Worm (Caenorhabditis elegans): ENCODE measurements around the gene grl-8.

Gene grl-8

DNA sequence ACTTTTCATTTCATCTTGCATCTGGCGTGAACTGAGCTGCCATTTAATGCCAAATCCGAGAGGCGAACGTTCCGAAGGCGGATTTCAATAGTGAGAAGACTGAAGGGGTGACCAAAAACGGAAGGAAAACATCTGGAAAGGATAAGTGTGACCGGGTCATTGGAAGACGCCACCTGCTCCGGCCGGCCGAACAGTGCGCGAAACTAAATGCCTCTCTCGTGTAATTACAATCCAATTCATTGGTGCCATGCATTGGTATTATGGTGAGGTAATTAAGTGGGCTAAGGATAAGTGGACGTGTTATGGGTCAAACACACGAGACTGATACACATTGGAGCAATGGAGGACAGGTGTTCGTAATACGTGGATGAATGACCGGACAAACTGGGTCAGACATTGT, 48.4 kb downstream of the grl-8 start:
- TF ChIP-seq sem-2 (GFP tag; optimal IDR thresholded peaks at IDR 0.05) (no peak), tbx-8 (GFP tag; optimal IDR thresholded peaks at IDR 0.05) (no peak), snpc-4 (tag; optimal IDR thresholded peaks at IDR 0.05) (no peak), mep-1 (tag; optimal IDR thresholded peaks at IDR 0.05) (no peak), ham-2 (GFP tag; optimal IDR thresholded peaks at IDR 0.05) (no peak), mls-2 (tag; optimal IDR thresholded peaks at IDR 0.05) (peak; percentile 80), sptf-1 (tag; optimal IDR thresholded peaks at IDR 0.05) (peak; percentile 36), drap-1 (GFP tag; optimal IDR thresholded peaks at IDR 0.05) (no peak), lin-32 (GFP tag; optimal IDR thresholded peaks at IDR 0.05) (peak; percentile 98), lsy-2 (tag; optimal IDR thresholded peaks at IDR 0.05) (no peak), nhr-2 (tag; optimal IDR thresholded peaks at IDR 0.05) (peak; percentile 100), mab-5 (tag; optimal IDR thresholded peaks at IDR 0.05) (no peak), ces-1 (GFP tag; optimal IDR thresholded peaks at IDR 0.05) (peak; percentile 72), unc-39 (tag; optimal IDR thresholded peaks at IDR 0.05) (no peak), pha-4 (tag; optimal IDR thresholded peaks at IDR 0.05) (no peak), elt-3 (tag; optimal IDR thresholded peaks at IDR 0.05) (no peak), nhr-237 (tag; optimal IDR thresholded peaks at IDR 0.05) (no peak), blmp-1 (tag; optimal IDR thresholded peaks at IDR 0.05) (no peak), unc-62 (GFP tag; optimal IDR thresholded peaks at IDR 0.05) (no peak), nhr-12 (tag; optimal IDR thresholded peaks at IDR 0.05) (no peak), unc-120 (tag; optimal IDR thresholded peaks at IDR 0.05; ENCODE audit: poor library complexity, severe bottlenecking) (no peak), M03D4.4 (tag; optimal IDR thresholded peaks at IDR 0.05) (no peak), ceh-39 (tag; optimal IDR thresholded peaks at IDR 0.05) (no peak), lin-13 (tag; optimal IDR thresholded peaks at IDR 0.05) (no peak), flh-1 (GFP tag; optimal IDR thresholded peaks at IDR 0.05) (no peak), hlh-1 (tag; optimal IDR thresholded peaks at IDR 0.05) (no peak), ceh-83 (GFP tag; optimal IDR thresholded peaks at IDR 0.05) (no peak), nhr-28 (tag; optimal IDR thresholded peaks at IDR 0.05) (no peak), ceh-43 (GFP tag; optimal IDR thresholded peaks at IDR 0.05) (peak; percentile 78), elt-1 (tag; optimal IDR thresholded peaks at IDR 0.05; ENCODE audit: borderline replicate concordance, insufficient read depth) (no peak), zip-8 (tag; optimal IDR thresholded peaks at IDR 0.05) (no peak), bed-3 (GFP tag; optimal IDR thresholded peaks at IDR 0.05) (no peak), ztf-11 (tag; optimal IDR thresholded peaks at IDR 0.05) (peak; percentile 28), nhr-76 (tag; optimal IDR thresholded peaks at IDR 0.05) (no peak), cnd-1 (tag; optimal IDR thresholded peaks at IDR 0.05) (peak; percentile 76)

DNA sequence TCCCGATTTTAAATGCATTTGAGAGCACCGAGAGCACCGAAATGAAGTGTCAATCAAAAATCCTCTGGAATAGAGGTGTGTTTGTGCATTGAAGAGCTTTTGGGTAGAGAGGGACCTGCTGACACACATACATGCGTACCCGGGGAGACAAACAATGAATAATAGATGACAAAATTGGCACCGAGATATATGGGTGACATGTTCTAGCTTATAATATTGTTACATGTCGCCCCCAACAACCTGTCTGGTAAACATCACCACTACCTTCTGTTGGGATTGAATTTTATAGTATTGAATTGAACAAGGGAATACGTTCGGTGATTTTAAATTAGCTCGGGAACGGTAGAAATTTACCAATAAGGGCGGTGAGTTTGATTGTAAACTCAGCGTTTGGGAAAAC, 49.2 kb downstream of the grl-8 start:
- TF ChIP-seq ces-1 (GFP tag; optimal IDR thresholded peaks at IDR 0.05) (peak; percentile 10), lin-32 (GFP tag; optimal IDR thresholded peaks at IDR 0.05) (no peak)

ce11 chrV:6683282-6683681, 49.6 kb downstream of the grl-8 start:
- peak; percentile 83 for TF ChIP-seq nhr-2 (tag; optimal IDR thresholded peaks at IDR 0.05)
- TF ChIP-seq lin-32 (GFP tag; optimal IDR thresholded peaks at IDR 0.05) = peak; percentile 57
- no peak for TF ChIP-seq sptf-1 (tag; optimal IDR thresholded peaks at IDR 0.05)
- TF ChIP-seq cnd-1 (tag; optimal IDR thresholded peaks at IDR 0.05) = peak; percentile 44
- peak; percentile 7 for TF ChIP-seq mep-1 (tag; optimal IDR thresholded peaks at IDR 0.05)
